In the genomic region with DNA sequence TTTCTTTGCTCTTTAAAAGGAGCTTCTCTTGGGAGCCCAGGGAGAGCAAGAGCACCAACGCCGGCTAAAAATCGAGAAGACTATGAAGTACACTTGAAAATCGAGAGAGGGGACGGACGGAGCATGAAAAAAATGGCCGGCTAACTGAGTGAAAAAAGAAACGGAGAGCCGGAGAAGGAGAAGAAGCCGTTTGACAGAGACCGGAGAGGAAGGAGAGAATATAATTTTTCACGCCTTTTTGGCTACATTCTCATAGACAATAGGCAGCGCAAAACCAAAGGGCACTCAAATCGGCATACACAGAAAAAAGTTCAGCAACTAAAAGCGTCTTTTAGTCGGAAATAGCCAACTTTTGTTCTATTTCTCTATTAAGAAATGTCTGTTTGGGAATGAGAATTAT, we compare ENCODE assay signal across 3 worm cellular contexts.
TF ChIP-seq lines count a peak whose summit lies in the region.

No protein-coding gene starts in this region.

TF ChIP-seq in whole organism, L1 larva, 84 proteins besides CTCF, POLR2A, EP300 and RAD21:
- TF ChIP-seq efl-1 (optimal IDR thresholded peaks at IDR 0.05; lab: Kevin White, UChicago) (no peak), efl-1 (GFP tag; optimal IDR thresholded peaks at IDR 0.05 in 1 of 2; lab: Kevin White, UChicago) (peak in 1 of 2 experiments; percentile 21), nhr-28 (tag; optimal IDR thresholded peaks at IDR 0.05; lab: Kevin White, UChicago) (no peak), mab-9 (GFP tag; IDR thresholded peaks at IDR 0.05; lab: Robert Waterston, UW) (no peak), lin-14 (GFP tag; optimal IDR thresholded peaks at IDR 0.05; lab: Kevin White, UChicago) (peak; percentile 45)

TF ChIP-seq in whole organism, L3 larva, 47 proteins besides CTCF, POLR2A, EP300 and RAD21:
- TF ChIP-seq ZK546.5 (tag; optimal IDR thresholded peaks at IDR 0.05; lab: Kevin White, UChicago) (no peak), nfya-1 (tag; optimal IDR thresholded peaks at IDR 0.05; lab: Kevin White, UChicago; ENCODE audit: insufficient read depth) (peak; percentile 30), mdl-1 (tag; optimal IDR thresholded peaks at IDR 0.05; lab: Kevin White, UChicago) (no peak), nhr-25 (tag; optimal IDR thresholded peaks at IDR 0.05; lab: Kevin White, UChicago) (no peak)

TF ChIP-seq in whole organism, L4 larva, 104 proteins besides CTCF, POLR2A, EP300 and RAD21:
- peak; percentile 91 for TF ChIP-seq aha-1 (tag; lab: Kevin White, UChicago)
- peak; percentile 64 for TF ChIP-seq hmg-1.1 (GFP tag; IDR thresholded peaks at IDR 0.05; lab: Robert Waterston, UW)
- no peak for TF ChIP-seq pha-4 (GFP tag; IDR thresholded peaks at IDR 0.05; lab: Robert Waterston, UW)
- no peak for TF ChIP-seq pha-4 (tag; optimal IDR thresholded peaks at IDR 0.05; lab: Kevin White, UChicago)
